Worm (Caenorhabditis elegans): ENCODE results near the gene bre-3.

ce11 chrIII:9523581-9523980 is 38.3 kb upstream of the bre-3 start, which contains the start of gene mrps-23:
- TF ChIP-seq ztf-11 (tag; optimal IDR thresholded peaks at IDR 0.05) (no peak), unc-39 (tag; optimal IDR thresholded peaks at IDR 0.05) (no peak), lsy-2 (tag; optimal IDR thresholded peaks at IDR 0.05) (peak; percentile 36), blmp-1 (tag; optimal IDR thresholded peaks at IDR 0.05) (no peak), nhr-2 (tag; optimal IDR thresholded peaks at IDR 0.05) (no peak), ceh-83 (GFP tag; optimal IDR thresholded peaks at IDR 0.05) (peak; percentile 13)

Data from whole organism, mixed stage, embryonic.